Worm (Caenorhabditis elegans) whole organism, late embryonic: Measurements from ENCODE around the gene Y46G5A.22.

ENCODE experiments used
- C08G9.2 ChIP-seq: sonication (generic microtip); optimal IDR thresholded peaks from 2 replicates; lab custom pipeline; 2016; ENCODE audit warnings: mild to moderate bottlenecking, missing genetic modification characterization, moderate library complexity, missing compliant biosample characterization
- hlh-6 ChIP-seq: sonication (generic microtip); optimal IDR thresholded peaks from 2 replicates; lab custom pipeline; 2016; ENCODE audit warnings: missing genotype, missing genetic modification characterization, missing compliant biosample characterization
- npax-4 ChIP-seq: sonication (generic microtip); optimal IDR thresholded peaks from 2 replicates; lab custom pipeline; 2016; ENCODE audit warnings: missing genetic modification characterization, missing compliant biosample characterization
- zip-5 ChIP-seq: sonication (generic microtip); optimal IDR thresholded peaks from 2 replicates; lab custom pipeline; 2016; ENCODE audit warnings: missing genetic modification characterization, missing compliant biosample characterization
- ztf-16 ChIP-seq: sonication (generic microtip); optimal IDR thresholded peaks from 2 replicates; lab custom pipeline; 2017; ENCODE audit warnings: missing genetic modification characterization, missing compliant biosample characterization

ce11 chrII:12797211-12797794 is 21.1 kb downstream of the Y46G5A.22 start:
- TF ChIP-seq ztf-16 (tag; lab: Kevin White, UChicago): no peak
- TF ChIP-seq npax-4: no peak
- peak; percentile 31 for TF ChIP-seq hlh-6 (tag; lab: Kevin White, UChicago)
- no peak for TF ChIP-seq C08G9.2 (tag; lab: Kevin White, UChicago)
- TF ChIP-seq zip-5: no peak
